Fruit fly (Drosophila melanogaster): ENCODE data around the gene CG14861.

- TF ChIP-seq CG8478 (optimal IDR thresholded peaks at IDR 0.05) (no peak), CTCF (optimal IDR thresholded peaks at IDR 0.05) (no peak)
Measured at dm6 chr3R:15037066-15037465, 22.5 kb downstream of the CG14861 start, which contains the start of gene RpL10Aa.

Data from S2 (cell line).